Fruit fly (Drosophila melanogaster) whole organism, pupa: ENCODE results near the gene rtet.

Source experiments
- CG10348 ChIP-seq: fragments of 200-800 bp; sonication (Bioruptor generic); IDR thresholded peaks from 2 replicates; pipeline ENCODE4 v1.3.6; 2022; ENCODE audit warnings: missing biosample characterization, missing genetic modification characterization
- CG13204 ChIP-seq: fragments of 200-800 bp; sonication (Bioruptor generic); optimal IDR thresholded peaks from 2 replicates; lab custom pipeline; 2018; ENCODE audit warnings: missing biosample characterization, mild to moderate bottlenecking, missing genetic modification characterization, moderate library complexity
- CG14655 ChIP-seq: fragments of 200-800 bp; sonication (Bioruptor generic); optimal IDR thresholded peaks from 3 replicates; lab custom pipeline; 2017; ENCODE audit warnings: mild to moderate bottlenecking, missing biosample characterization, missing genetic modification reagents, missing genetic modification characterization
- CG34367 ChIP-seq: fragments of 200-800 bp; sonication (Bioruptor generic); optimal IDR thresholded peaks from 2 replicates; lab custom pipeline; 2018; ENCODE audit warnings: missing biosample characterization, mild to moderate bottlenecking, missing genetic modification characterization
- CG4496 ChIP-seq: fragments of 200-800 bp; sonication (Bioruptor generic); IDR thresholded peaks from 3 replicates; pipeline ENCODE4 v1.3.6; 2022; ENCODE audit warnings: missing biosample characterization, missing genetic modification characterization
- CG8159 ChIP-seq: fragments of 200-800 bp; sonication (Bioruptor generic); optimal IDR thresholded peaks from 3 replicates; lab custom pipeline; 2018; ENCODE audit warnings: missing biosample characterization, mild to moderate bottlenecking, missing genetic modification characterization, moderate library complexity
- D1 ChIP-seq: fragments of 200-800 bp; sonication (Bioruptor generic); optimal IDR thresholded peaks from 2 replicates; lab custom pipeline; 2018; ENCODE audit warnings: missing biosample characterization, mild to moderate bottlenecking, missing genetic modification characterization, moderate library complexity
- EcR ChIP-seq: fragments of 200-800 bp; sonication (Bioruptor generic); optimal IDR thresholded peaks from 3 replicates; lab custom pipeline; 2019; ENCODE audit warnings: missing biosample characterization, missing genetic modification characterization, mild to moderate bottlenecking, moderate library complexity, missing genetic modification reagents
- Ets98B ChIP-seq: fragments of 200-800 bp; sonication (Bioruptor generic); IDR thresholded peaks from 2 replicates; pipeline ENCODE4 v1.3.6; 2022; ENCODE audit warnings: missing biosample characterization, missing genetic modification characterization
- Pif1A ChIP-seq: fragments of 200-800 bp; sonication (Bioruptor generic); optimal IDR thresholded peaks from 3 replicates; lab custom pipeline; 2016; ENCODE audit warnings: missing biosample characterization, missing genetic modification characterization

- peak; percentile 75 for TF ChIP-seq CG34367 (tag; lab: Kevin White, UChicago)
- TF ChIP-seq Ets98B = peak; percentile 97
- no peak for TF ChIP-seq CG10348
- peak; percentile 90 for TF ChIP-seq CG13204
- peak; percentile 91 for TF ChIP-seq Pif1A
- TF ChIP-seq CG8159 = peak; percentile 74
- no peak for TF ChIP-seq D1 (tag; lab: Kevin White, UChicago)
- peak; percentile 94 for TF ChIP-seq CG4496
- peak; percentile 87 for TF ChIP-seq CG14655 (GFP tag; lab: Kevin White, UChicago)
- TF ChIP-seq EcR = peak; percentile 58
Measured at dm6 chr3R:21152856-21153278, 44.6 kb downstream of the rtet start.
